Worm (Caenorhabditis elegans) whole organism, L2 larva: Measurements from ENCODE around the gene clec-60.

Experiments
- lsy-2 ChIP-seq, 2 experiments: fragments of 150-350 bp in 1 of 2; sonication (generic microtip) in 1 of 2; optimal IDR thresholded peaks; 2 replicates each; lab custom pipeline; 2014 to 2017; ENCODE audit warnings: missing biosample characterization in 2 of 2, missing genetic modification characterization in 2 of 2
- nhr-11 ChIP-seq: fragments of 150-350 bp; optimal IDR thresholded peaks from 2 replicates; lab custom pipeline; 2014; ENCODE audit warnings: missing biosample characterization, missing genetic modification characterization
- nhr-21 ChIP-seq: fragments of 150-350 bp; optimal IDR thresholded peaks from 2 replicates; lab custom pipeline; 2014; ENCODE audit warnings: missing biosample characterization, missing genetic modification characterization
- nhr-237 ChIP-seq: fragments of 150-350 bp; optimal IDR thresholded peaks from 2 replicates; lab custom pipeline; 2014; ENCODE audit warnings: missing biosample characterization, missing genetic modification characterization

ce11 chrII:10523583-10523982, 41.9 kb upstream of the clec-60 start, which contains the start of gene F59B10.5:
- no peak for TF ChIP-seq lsy-2 (tag; optimal IDR thresholded peaks at IDR 0.05; lab: Kevin White, UChicago)
- no peak for TF ChIP-seq nhr-11 (tag; lab: Kevin White, UChicago)
- TF ChIP-seq nhr-237 (tag; lab: Kevin White, UChicago), result no peak
- TF ChIP-seq nhr-21 (tag; lab: Kevin White, UChicago), result no peak
